Fruit fly (Drosophila melanogaster) whole organism, prepupa: ENCODE results near the gene CG32099.

Experiments
- CG11902 ChIP-seq: fragments of 200-800 bp; sonication (Bioruptor generic); optimal IDR thresholded peaks from 3 replicates; lab custom pipeline; 2016; ENCODE audit warnings: missing biosample characterization, missing genetic modification characterization
- CG4318 ChIP-seq: fragments of 200-800 bp; sonication (Bioruptor generic); optimal IDR thresholded peaks from 3 replicates; lab custom pipeline; 2017; ENCODE audit warnings: missing biosample characterization, mild to moderate bottlenecking, missing genetic modification characterization
- CG6276 ChIP-seq: fragments of 200-800 bp; sonication (Bioruptor generic); optimal IDR thresholded peaks from 2 replicates; lab custom pipeline; 2017; ENCODE audit warnings: missing biosample characterization, mild to moderate bottlenecking, missing genetic modification characterization
- CG6792 ChIP-seq: fragments of 200-800 bp; sonication (Bioruptor generic); optimal IDR thresholded peaks from 3 replicates; lab custom pipeline; 2016; ENCODE audit warnings: missing biosample characterization, missing genetic modification characterization
- CG8119 ChIP-seq: fragments of 200-800 bp; sonication (Bioruptor generic); IDR thresholded peaks from 3 replicates; pipeline ENCODE4 v1.3.6; 2022; ENCODE audit warnings: missing biosample characterization, missing genetic modification characterization
- Eip78C ChIP-seq: fragments of 200-800 bp; sonication (Bioruptor generic); peaks from one replicate; lab custom pipeline; 2016; ENCODE audit warnings: missing biosample characterization, missing genetic modification characterization
- Ets21C ChIP-seq: fragments of 200-800 bp; sonication (Bioruptor generic); optimal IDR thresholded peaks from 3 replicates; lab custom pipeline; 2016; ENCODE audit warnings: missing biosample characterization, missing genetic modification characterization
- Lpt ChIP-seq: fragments of 200-800 bp; sonication (Bioruptor generic); optimal IDR thresholded peaks from 3 replicates; lab custom pipeline; 2016; ENCODE audit warnings: missing biosample characterization, missing genetic modification characterization
- dac ChIP-seq: fragments of 200-800 bp; sonication (Bioruptor generic); optimal IDR thresholded peaks from 2 replicates; lab custom pipeline; 2017; ENCODE audit warnings: missing biosample characterization, mild to moderate bottlenecking, missing genetic modification characterization
- eg ChIP-seq: fragments of 200-800 bp; sonication (Bioruptor generic); IDR thresholded peaks from 3 replicates; pipeline ENCODE4 v1.3.6; 2022; ENCODE audit warnings: missing biosample characterization, missing genetic modification characterization
- net ChIP-seq: fragments of 200-800 bp; sonication (Bioruptor generic); optimal IDR thresholded peaks from 3 replicates; lab custom pipeline; 2016; ENCODE audit warnings: missing biosample characterization, missing genetic modification characterization
- salr ChIP-seq, 2 experiments: fragments of 200-800 bp; sonication (Bioruptor generic); optimal IDR thresholded peaks; 3 replicates each; lab custom pipeline; 2016 to 2018; ENCODE audit warnings: missing biosample characterization in 2 of 2, missing genetic modification characterization in 2 of 2, mild to moderate bottlenecking in 1 of 2
- spab ChIP-seq: fragments of 200-800 bp; sonication (Bioruptor generic); optimal IDR thresholded peaks from 2 replicates; lab custom pipeline; 2017; ENCODE audit warnings: missing biosample characterization, mild to moderate bottlenecking, missing genetic modification characterization, missing genetic modification reagents

CG32099 gene

DNA sequence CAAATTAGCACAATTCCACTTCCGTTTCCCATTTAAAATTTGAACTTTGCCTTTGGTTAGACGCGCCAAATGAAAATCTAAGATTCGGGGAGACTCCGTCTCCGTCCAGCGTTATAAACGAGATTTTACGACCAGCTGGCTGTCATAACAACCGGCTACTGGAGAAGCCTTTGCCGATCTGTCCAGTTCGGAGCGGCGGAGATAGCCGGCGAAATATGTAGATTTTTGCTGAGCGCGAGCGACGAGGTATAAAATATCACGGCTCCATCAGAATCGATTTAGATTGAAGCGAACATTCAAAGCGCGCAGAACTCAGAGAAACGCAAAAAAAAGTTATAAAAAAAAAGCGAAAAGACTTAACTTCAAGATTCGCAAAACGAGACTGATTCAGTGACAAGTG is 48.4 kb downstream of the CG32099 start, which contains the start of gene CG11529:
Gene CG11529, plus strand, starts transcription at position 301 of the 400 bp plus-strand sequence.
- no peak for TF ChIP-seq Eip78C
- no peak for TF ChIP-seq Lpt
- no peak for TF ChIP-seq dac (GFP tag; lab: Kevin White, UChicago)
- no peak for TF ChIP-seq CG8119 (GFP tag; lab: Robert Waterston, UW)
- no peak for TF ChIP-seq Ets21C (GFP tag; lab: Kevin White, UChicago)
- no peak for TF ChIP-seq CG11902 (GFP tag; lab: Kevin White, UChicago)
- TF ChIP-seq spab (GFP tag; lab: Kevin White, UChicago), result no peak
- TF ChIP-seq CG6792, result no peak
- no peak for TF ChIP-seq CG4318 (GFP tag; lab: Kevin White, UChicago)
- TF ChIP-seq salr (GFP tag; optimal IDR thresholded peaks at IDR 0.05; lab: Kevin White, UChicago), result no peak
- TF ChIP-seq eg (GFP tag; lab: Robert Waterston, UW), result no peak
- no peak for TF ChIP-seq CG6276 (GFP tag; lab: Kevin White, UChicago)
- no peak for TF ChIP-seq net (GFP tag; lab: Kevin White, UChicago)
